Worm (Caenorhabditis elegans) whole organism, L3 larva: ENCODE results near the gene C14A4.12.

ENCODE experiments used
- ZK546.5 ChIP-seq: sonication (generic microtip); optimal IDR thresholded peaks from 2 replicates; lab custom pipeline; 2017; ENCODE audit warnings: missing biosample characterization, missing genetic modification characterization
- ama-1 ChIP-seq: fragments of 150-350 bp; optimal IDR thresholded peaks from 2 replicates; lab custom pipeline; 2018
- fkh-10 ChIP-seq: sonication (generic microtip); optimal IDR thresholded peaks from 2 replicates; lab custom pipeline; 2017; ENCODE audit warnings: missing biosample characterization, missing genetic modification reagents, missing genetic modification characterization
- lin-15B ChIP-seq: fragments of 150-350 bp; optimal IDR thresholded peaks from 2 replicates; lab custom pipeline; 2014; ENCODE audit warnings: missing biosample characterization, missing genetic modification characterization
- lin-39 ChIP-seq: fragments of 150-350 bp; optimal IDR thresholded peaks from 2 replicates; lab custom pipeline; 2018; ENCODE audit warnings: missing biosample characterization, missing genetic modification reagents, missing genetic modification characterization
- nhr-12 ChIP-seq: fragments of 150-350 bp; optimal IDR thresholded peaks from 2 replicates; lab custom pipeline; 2014; ENCODE audit warnings: missing biosample characterization, missing genetic modification characterization
- nhr-237 ChIP-seq: fragments of 150-350 bp; optimal IDR thresholded peaks from 2 replicates; lab custom pipeline; 2014; ENCODE audit warnings: missing biosample characterization, missing genetic modification characterization
- nhr-25 ChIP-seq: sonication (generic microtip); optimal IDR thresholded peaks from 2 replicates; lab custom pipeline; 2017; ENCODE audit warnings: missing biosample characterization, missing genetic modification characterization
- nhr-28 ChIP-seq: fragments of 150-350 bp; optimal IDR thresholded peaks from 2 replicates; lab custom pipeline; 2014; ENCODE audit warnings: missing biosample characterization, missing genetic modification characterization
- nhr-77 ChIP-seq: fragments of 150-350 bp; optimal IDR thresholded peaks from 2 replicates; lab custom pipeline; 2014; ENCODE audit warnings: missing biosample characterization, missing genetic modification characterization
- unc-39 ChIP-seq: sonication (generic microtip); optimal IDR thresholded peaks from 4 replicates; lab custom pipeline; 2017; ENCODE audit warnings: missing biosample characterization, missing genetic modification characterization
- unc-62 ChIP-seq: fragments of 150-350 bp; sonication (generic microtip); optimal IDR thresholded peaks from 4 replicates; lab custom pipeline; 2014; ENCODE audit warnings: missing biosample characterization, missing genetic modification reagents, missing genetic modification characterization
- zag-1 ChIP-seq: fragments of 150-350 bp; optimal IDR thresholded peaks from 2 replicates; lab custom pipeline; 2014; ENCODE audit warnings: missing biosample characterization, missing genetic modification characterization
- ztf-11 ChIP-seq: fragments of 150-350 bp; optimal IDR thresholded peaks from 2 replicates; lab custom pipeline; 2014; ENCODE audit warnings: missing biosample characterization, missing genetic modification characterization

- no peak for TF ChIP-seq zag-1 (tag; lab: Kevin White, UChicago)
- TF ChIP-seq fkh-10 (GFP tag; lab: Kevin White, UChicago) = no peak
- no peak for TF ChIP-seq ZK546.5 (tag; lab: Kevin White, UChicago)
- TF ChIP-seq nhr-28 = no peak
- TF ChIP-seq ama-1 (lab: Kevin White, UChicago) = no peak
- TF ChIP-seq unc-62 = no peak
- TF ChIP-seq nhr-25 (tag; lab: Kevin White, UChicago) = no peak
- TF ChIP-seq lin-15B = no peak
- no peak for TF ChIP-seq nhr-12 (tag; lab: Kevin White, UChicago)
- no peak for TF ChIP-seq unc-39 (tag; lab: Kevin White, UChicago)
- no peak for TF ChIP-seq nhr-77 (tag; lab: Kevin White, UChicago)
- TF ChIP-seq lin-39 (tag; lab: Kevin White, UChicago) = no peak
- TF ChIP-seq nhr-237 (tag; lab: Kevin White, UChicago) = no peak
- no peak for TF ChIP-seq ztf-11 (tag; lab: Kevin White, UChicago)
Observed at ce11 chrII:10643403-10643802, 30.6 kb downstream of the C14A4.12 start, which contains the start of gene M28.4.
